Worm (Caenorhabditis elegans) whole organism, mixed stage, embryonic: Measurements from ENCODE around the gene zim-3.

Experiments used
- bed-3 ChIP-seq: fragments of 200-800 bp; sonication (Bioruptor generic); optimal IDR thresholded peaks from 3 replicates; lab custom pipeline; 2018; ENCODE audit warnings: mild to moderate bottlenecking, missing genetic modification characterization, moderate library complexity, missing compliant biosample characterization
- ceh-39 ChIP-seq: fragments of 150-350 bp; optimal IDR thresholded peaks from 2 replicates; lab custom pipeline; 2014; ENCODE audit warnings: missing biosample characterization, missing genetic modification characterization
- ceh-43 ChIP-seq: fragments of 200-800 bp; sonication (Bioruptor generic); optimal IDR thresholded peaks from 2 replicates; lab custom pipeline; 2018; ENCODE audit warnings: mild to moderate bottlenecking, missing genetic modification characterization, moderate library complexity, missing compliant biosample characterization
- nhr-28 ChIP-seq: fragments of 150-350 bp; optimal IDR thresholded peaks from 2 replicates; lab custom pipeline; 2014; ENCODE audit warnings: missing biosample characterization, missing genetic modification characterization
- pha-4 ChIP-seq: fragments of 150-350 bp; optimal IDR thresholded peaks from 2 replicates; lab custom pipeline; 2018; ENCODE audit warnings: missing biosample characterization, missing genetic modification reagents, missing genetic modification characterization
- unc-62 ChIP-seq: fragments of 150-350 bp; optimal IDR thresholded peaks from 2 replicates; lab custom pipeline; 2014; ENCODE audit warnings: missing biosample characterization, missing genetic modification reagents, missing genetic modification characterization
- zip-8 ChIP-seq: fragments of 150-350 bp; optimal IDR thresholded peaks from 2 replicates; lab custom pipeline; 2014; ENCODE audit warnings: missing biosample characterization, missing genetic modification characterization

DNA sequence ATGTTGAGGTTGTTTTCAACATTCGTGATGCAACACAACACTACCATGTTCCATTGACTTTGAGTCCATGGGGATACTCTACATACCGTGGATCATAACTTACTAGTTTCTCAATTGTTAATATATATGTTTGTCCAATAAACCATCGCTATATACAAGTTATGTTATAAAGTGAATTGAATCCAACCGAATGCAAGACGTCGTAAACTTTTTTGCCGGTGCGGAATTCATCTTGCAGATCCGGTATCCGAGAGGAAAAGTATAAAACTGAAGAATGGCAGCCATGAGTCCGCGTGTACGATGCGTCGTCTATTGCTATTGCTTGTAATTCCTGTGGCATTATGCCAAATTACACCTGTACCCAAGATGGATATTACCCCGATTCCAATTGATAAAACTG lies 49.8 kb downstream of the zim-3 start, which contains the start of gene R09H10.6:
- TF ChIP-seq ceh-43 (GFP tag; lab: Kevin White, UChicago) (no peak), nhr-28 (tag; lab: Kevin White, UChicago) (no peak), ceh-39 (tag; lab: Kevin White, UChicago) (no peak), bed-3 (GFP tag; lab: Kevin White, UChicago) (no peak), zip-8 (tag; lab: Kevin White, UChicago) (no peak), unc-62 (GFP tag; lab: Kevin White, UChicago) (no peak), pha-4 (tag; lab: Kevin White, UChicago) (no peak)
